Fruit fly (Drosophila melanogaster) whole organism, embryonic: ENCODE data around the gene CG5639.

ENCODE experiments used
- ATbp ChIP-seq: fragments of 200-800 bp; sonication (Bioruptor generic); optimal IDR thresholded peaks from 2 replicates; lab custom pipeline; 2017; ENCODE audit warnings: missing biosample characterization, mild to moderate bottlenecking, missing genetic modification characterization, missing genetic modification reagents
- Aef1 ChIP-seq: fragments of 200-800 bp; sonication (Bioruptor generic); IDR thresholded peaks from 3 replicates; pipeline ENCODE4 v1.3.6; 2022; ENCODE audit warnings: missing biosample characterization, missing genetic modification characterization
- Bdp1 ChIP-seq: fragments of 200-800 bp; sonication (Bioruptor generic); optimal IDR thresholded peaks from 3 replicates; lab custom pipeline; 2016; ENCODE audit warnings: missing biosample characterization, missing genetic modification characterization
- CG10209 ChIP-seq: fragments of 200-800 bp; sonication (Bioruptor generic); optimal IDR thresholded peaks from 3 replicates; lab custom pipeline; 2017; ENCODE audit warnings: missing biosample characterization, mild to moderate bottlenecking, missing genetic modification characterization, missing genetic modification reagents
- CG10366 ChIP-seq: fragments of 200-800 bp; sonication (Bioruptor generic); IDR thresholded peaks from 2 replicates; pipeline ENCODE4 v1.3.6; 2022; ENCODE audit warnings: missing biosample characterization, missing genetic modification characterization
- CG11247 ChIP-seq: fragments of 200-800 bp; sonication (Bioruptor generic); IDR thresholded peaks from 2 replicates; pipeline ENCODE4 v1.3.6; 2022; ENCODE audit warnings: missing biosample characterization, missing genetic modification characterization
- CG13894 ChIP-seq: fragments of 200-800 bp; sonication (Bioruptor generic); optimal IDR thresholded peaks from 3 replicates; lab custom pipeline; 2018; ENCODE audit warnings: missing biosample characterization, mild to moderate bottlenecking, missing genetic modification characterization, moderate library complexity
- CG15514 ChIP-seq: fragments of 200-800 bp; sonication (Bioruptor generic); optimal IDR thresholded peaks from 3 replicates; lab custom pipeline; 2017; ENCODE audit warnings: missing biosample characterization, missing genetic modification characterization, mild to moderate bottlenecking, moderate library complexity, missing genetic modification reagents
- CG1602 ChIP-seq: fragments of 200-800 bp; sonication (Bioruptor generic); optimal IDR thresholded peaks from 3 replicates; lab custom pipeline; 2016; ENCODE audit warnings: missing biosample characterization, missing genetic modification characterization
- CG16813 ChIP-seq: fragments of 200-800 bp; sonication (Bioruptor generic); IDR thresholded peaks from 3 replicates; pipeline ENCODE4 v1.3.6; 2022; ENCODE audit warnings: missing biosample characterization, missing genetic modification characterization; ENCODE audit not compliant: partially characterized antibody
- CG17612 ChIP-seq: fragments of 200-800 bp; sonication (Bioruptor generic); IDR thresholded peaks from 2 replicates; pipeline ENCODE4 v1.3.6; 2022; ENCODE audit warnings: missing biosample characterization, missing genetic modification characterization
- CG1832 ChIP-seq: fragments of 200-800 bp; sonication (Bioruptor generic); optimal IDR thresholded peaks from 2 replicates; lab custom pipeline; 2017; ENCODE audit warnings: missing biosample characterization, mild to moderate bottlenecking, missing genetic modification characterization, inconsistent platforms
- CG18764 ChIP-seq: fragments of 200-800 bp; sonication (Bioruptor generic); optimal IDR thresholded peaks from 3 replicates; lab custom pipeline; 2016; ENCODE audit warnings: missing biosample characterization, missing genetic modification characterization
- CG3163 ChIP-seq: fragments of 200-800 bp; sonication (Bioruptor generic); optimal IDR thresholded peaks from 3 replicates; lab custom pipeline; 2016; ENCODE audit warnings: missing biosample characterization, missing genetic modification characterization
- CG32772 ChIP-seq: fragments of 200-800 bp; sonication (Bioruptor generic); IDR thresholded peaks from 2 replicates; pipeline ENCODE4 v1.3.6; 2022; ENCODE audit warnings: missing biosample characterization, missing genetic modification characterization
- CG6689 ChIP-seq: fragments of 200-800 bp; sonication (Bioruptor generic); IDR thresholded peaks from 2 replicates; pipeline ENCODE4 v1.3.6; 2022; ENCODE audit warnings: missing biosample characterization, missing genetic modification characterization
- CG7372 ChIP-seq: fragments of 200-800 bp; sonication (Bioruptor generic); IDR thresholded peaks from 2 replicates; pipeline ENCODE4 v1.3.6; 2022; ENCODE audit warnings: missing biosample characterization, missing genetic modification characterization
- CG9437 ChIP-seq: fragments of 200-800 bp; sonication (Bioruptor generic); optimal IDR thresholded peaks from 2 replicates; lab custom pipeline; 2018; ENCODE audit warnings: missing biosample characterization, mild to moderate bottlenecking, missing genetic modification characterization
- CG9727 ChIP-seq: fragments of 200-800 bp; sonication (Bioruptor generic); optimal IDR thresholded peaks from 3 replicates; lab custom pipeline; 2017; ENCODE audit warnings: missing biosample characterization, mild to moderate bottlenecking, missing genetic modification characterization
- D19B ChIP-seq: fragments of 200-800 bp; sonication (Bioruptor generic); optimal IDR thresholded peaks from 2 replicates; lab custom pipeline; 2017; ENCODE audit warnings: missing biosample characterization, mild to moderate bottlenecking, missing genetic modification characterization
- Drgx ChIP-seq: fragments of 200-800 bp; sonication (Bioruptor generic); IDR thresholded peaks from 2 replicates; pipeline ENCODE4 v1.3.6; 2022; ENCODE audit warnings: missing biosample characterization, missing genetic modification characterization
- E2f1 ChIP-seq: fragments of 200-800 bp; sonication (Bioruptor generic); IDR thresholded peaks from 2 replicates; pipeline ENCODE4 v1.3.6; 2022; ENCODE audit warnings: missing biosample characterization, missing genetic modification characterization
- Eip74EF ChIP-seq, 2 experiments: fragments of 200-800 bp in 1 of 2; fragments of >200 bp in 1 of 2; sonication (Bioruptor generic) in 1 of 2; optimal IDR thresholded peaks; 2 replicates each; lab custom pipeline; 2017 to 2019; ENCODE audit warnings: missing biosample characterization in 2 of 2, missing genetic modification characterization in 2 of 2, mild to moderate bottlenecking in 1 of 2, moderate library complexity in 1 of 2
- Fer1 ChIP-seq: fragments of 200-800 bp; sonication (Bioruptor generic); optimal IDR thresholded peaks from 2 replicates; lab custom pipeline; 2017; ENCODE audit warnings: missing biosample characterization, mild to moderate bottlenecking, missing genetic modification characterization
- Mad ChIP-seq: fragments of 200-800 bp; sonication (Bioruptor generic); optimal IDR thresholded peaks from 2 replicates; lab custom pipeline; 2016; ENCODE audit warnings: missing biosample characterization, missing genetic modification characterization
- Meics ChIP-seq: fragments of 200-800 bp; sonication (Bioruptor generic); optimal IDR thresholded peaks from 2 replicates; lab custom pipeline; 2017; ENCODE audit warnings: missing biosample characterization, mild to moderate bottlenecking, missing genetic modification characterization
- NC2α ChIP-seq: fragments of 200-800 bp; sonication (Bioruptor generic); optimal IDR thresholded peaks from 2 replicates; lab custom pipeline; 2016; ENCODE audit warnings: missing biosample characterization, missing genetic modification characterization
- Nf-YA ChIP-seq: fragments of 200-800 bp; sonication (Bioruptor generic); IDR thresholded peaks from 2 replicates; pipeline ENCODE4 v1.3.6; 2022; ENCODE audit warnings: missing biosample characterization, missing genetic modification characterization
- Optix ChIP-seq: fragments of 200-800 bp; sonication (Bioruptor generic); IDR thresholded peaks from 3 replicates; pipeline ENCODE4 v1.3.6; 2022; ENCODE audit warnings: missing biosample characterization, missing genetic modification characterization
- Scr ChIP-seq: fragments of 200-800 bp; sonication (Bioruptor generic); IDR thresholded peaks from 2 replicates; pipeline ENCODE4 v1.3.6; 2022; ENCODE audit warnings: missing biosample characterization, missing genetic modification characterization; ENCODE audit not compliant: partially characterized antibody
- Spps ChIP-seq: fragments of 200-800 bp; sonication (Bioruptor generic); optimal IDR thresholded peaks from 2 replicates; lab custom pipeline; 2018; ENCODE audit warnings: missing biosample characterization, mild to moderate bottlenecking, missing genetic modification characterization
- Sry-δ ChIP-seq: fragments of 200-800 bp; sonication (Bioruptor generic); optimal IDR thresholded peaks from 2 replicates; lab custom pipeline; 2016; ENCODE audit warnings: missing biosample characterization, missing genetic modification characterization
- Stat92E ChIP-seq, 3 experiments: fragments of >200 bp in 2 of 3; fragments of 200-800 bp in 1 of 3; sonication (Bioruptor generic) in 1 of 3; optimal IDR thresholded peaks; 2 replicates each; lab custom pipeline; 2017 to 2019; ENCODE audit warnings: missing biosample characterization in 3 of 3, missing genetic modification characterization in 3 of 3, mild to moderate bottlenecking in 1 of 3, moderate library complexity in 1 of 3
- Vsx1 ChIP-seq: fragments of 200-800 bp; sonication (Bioruptor generic); optimal IDR thresholded peaks from 2 replicates; lab custom pipeline; 2017; ENCODE audit warnings: missing biosample characterization, mild to moderate bottlenecking, missing genetic modification characterization, missing genetic modification reagents
- Xrp1 ChIP-seq: fragments of 200-800 bp; sonication (Bioruptor generic); IDR thresholded peaks from 2 replicates; pipeline ENCODE4 v1.3.6; 2022; ENCODE audit warnings: missing biosample characterization, missing genetic modification characterization
- btn ChIP-seq: fragments of 200-800 bp; sonication (Bioruptor generic); optimal IDR thresholded peaks from 2 replicates; lab custom pipeline; 2016; ENCODE audit warnings: missing biosample characterization, missing genetic modification characterization
- cad ChIP-seq: fragments of >200 bp; optimal IDR thresholded peaks from 2 replicates; lab custom pipeline; 2017; ENCODE audit warnings: missing biosample characterization, missing genetic modification characterization
- da ChIP-seq: fragments of 200-800 bp; sonication (Bioruptor generic); optimal IDR thresholded peaks from 2 replicates; lab custom pipeline; 2016; ENCODE audit warnings: missing biosample characterization, missing genetic modification characterization
- disco-r ChIP-seq: fragments of 200-800 bp; sonication (Bioruptor generic); optimal IDR thresholded peaks from 2 replicates; lab custom pipeline; 2016; ENCODE audit warnings: missing biosample characterization, missing genetic modification characterization
- en ChIP-seq: fragments of 200-800 bp; sonication (Bioruptor generic); optimal IDR thresholded peaks from 2 replicates; lab custom pipeline; 2016; ENCODE audit warnings: missing biosample characterization, missing genetic modification characterization
- fu2 ChIP-seq: fragments of 200-800 bp; sonication (Bioruptor generic); optimal IDR thresholded peaks from 2 replicates; lab custom pipeline; 2016; ENCODE audit warnings: missing biosample characterization, missing genetic modification characterization
- gsb ChIP-seq: fragments of 200-800 bp; sonication (Bioruptor generic); IDR thresholded peaks from 2 replicates; pipeline ENCODE4 v1.3.6; 2022; ENCODE audit warnings: missing biosample characterization, missing genetic modification characterization
- gt ChIP-seq: fragments of 200-800 bp; sonication (Bioruptor generic); IDR thresholded peaks from 2 replicates; pipeline ENCODE4 v1.3.6; 2022; ENCODE audit warnings: missing biosample characterization, missing genetic modification characterization
- h ChIP-seq: fragments of >200 bp; optimal IDR thresholded peaks from 2 replicates; lab custom pipeline; 2017
- ham ChIP-seq: fragments of 200-800 bp; sonication (Bioruptor generic); IDR thresholded peaks from 2 replicates; pipeline ENCODE4 v1.3.6; 2022; ENCODE audit warnings: missing biosample characterization, missing genetic modification characterization
- hb ChIP-seq: fragments of 200-800 bp; sonication (Bioruptor generic); IDR thresholded peaks from 3 replicates; pipeline ENCODE4 v1.3.6; 2022; ENCODE audit warnings: missing biosample characterization, missing genetic modification characterization; ENCODE audit not compliant: partially characterized antibody
- lilli ChIP-seq: fragments of 200-800 bp; sonication (Bioruptor generic); optimal IDR thresholded peaks from 3 replicates; lab custom pipeline; 2016; ENCODE audit warnings: missing biosample characterization, missing genetic modification characterization
- onecut ChIP-seq: fragments of 200-800 bp; sonication (Bioruptor generic); IDR thresholded peaks from 2 replicates; pipeline ENCODE4 v1.3.6; 2022; ENCODE audit warnings: missing biosample characterization, missing genetic modification characterization
- run ChIP-seq: fragments of 200-800 bp; sonication (Bioruptor generic); optimal IDR thresholded peaks from 3 replicates; lab custom pipeline; 2018; ENCODE audit warnings: missing biosample characterization, mild to moderate bottlenecking, missing genetic modification characterization
- slbo ChIP-seq: fragments of 200-800 bp; sonication (Bioruptor generic); IDR thresholded peaks from 2 replicates; pipeline ENCODE4 v1.3.6; 2022; ENCODE audit warnings: missing biosample characterization, missing genetic modification characterization
- trh ChIP-seq: fragments of 200-800 bp; sonication (Bioruptor generic); optimal IDR thresholded peaks from 2 replicates; lab custom pipeline; 2016; ENCODE audit warnings: missing biosample characterization, missing genetic modification characterization
- zf30C ChIP-seq: fragments of 200-800 bp; sonication (Bioruptor generic); optimal IDR thresholded peaks from 3 replicates; lab custom pipeline; 2018; ENCODE audit warnings: missing biosample characterization, mild to moderate bottlenecking, missing genetic modification characterization

CG5639 gene

DNA sequence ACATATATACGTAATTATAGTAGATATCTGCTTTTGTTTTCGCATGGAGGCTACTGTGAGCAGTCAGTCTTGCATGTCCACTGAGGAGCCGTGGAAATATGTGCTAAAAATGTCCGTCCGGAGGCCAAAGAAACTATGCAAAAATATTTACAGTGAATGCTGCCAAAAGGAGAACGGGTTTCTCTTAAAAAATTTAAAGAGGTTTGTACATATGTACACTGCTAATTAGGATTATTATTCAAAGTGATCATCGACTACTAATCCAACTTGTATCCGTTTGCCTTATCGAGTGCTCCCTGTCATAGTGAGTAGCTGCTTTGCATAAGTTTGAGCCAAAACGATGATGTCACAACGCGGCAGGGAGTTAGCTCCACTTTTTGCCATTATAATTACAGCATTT is 39.0 kb downstream of the CG5639 start (continued):
- TF ChIP-seq CG15514 (GFP tag; lab: Kevin White, UChicago), result peak; percentile 54
- no peak for TF ChIP-seq trh
- TF ChIP-seq Aef1, result peak; percentile 41; the same call in 2 of the 3 replicates
- no peak for TF ChIP-seq Scr
- TF ChIP-seq Optix (GFP tag; lab: Robert Waterston, UW), result no peak
- no peak for TF ChIP-seq en (GFP tag; lab: Kevin White, UChicago)
- no peak for TF ChIP-seq onecut (GFP tag; lab: Robert Waterston, UW)
- no peak for TF ChIP-seq CG1832
- TF ChIP-seq CG13894 (tag; lab: Kevin White, UChicago), result no peak
- peak; percentile 54 for TF ChIP-seq CG10366 (GFP tag; lab: Robert Waterston, UW)
- no peak for TF ChIP-seq NC2α (GFP tag; lab: Kevin White, UChicago)
- TF ChIP-seq btn (GFP tag; lab: Kevin White, UChicago), result no peak
- TF ChIP-seq lilli, result peak; percentile 65
- TF ChIP-seq E2f1, result peak; percentile 31; the same call in 1 of the 2 replicates
- no peak for TF ChIP-seq Stat92E (GFP tag; optimal IDR thresholded peaks at IDR 0.05; lab: Kevin White, UChicago)
- peak; percentile 38 for TF ChIP-seq fu2
- TF ChIP-seq hb (GFP tag; lab: Robert Waterston, UW), result no peak
- no peak; the same call in 1 of the 2 replicates for TF ChIP-seq CG7372 (GFP tag; lab: Robert Waterston, UW)
- no peak for TF ChIP-seq Eip74EF (GFP tag; optimal IDR thresholded peaks at IDR 0.05; lab: Kevin White, UChicago)
- TF ChIP-seq gt (GFP tag; lab: Robert Waterston, UW), result no peak
- no peak for TF ChIP-seq CG17612 (GFP tag; lab: Robert Waterston, UW)
- peak; percentile 45; the same call in 1 of the 2 replicates for TF ChIP-seq CG11247
- no peak for TF ChIP-seq CG3163 (GFP tag; lab: Kevin White, UChicago)
- TF ChIP-seq slbo (GFP tag; lab: Robert Waterston, UW), result peak; percentile 81
- no peak; the same call in 1 of the 2 replicates for TF ChIP-seq CG6689 (GFP tag; lab: Robert Waterston, UW)
- TF ChIP-seq ham (GFP tag; lab: Robert Waterston, UW), result no peak
- no peak for TF ChIP-seq CG10209 (GFP tag; lab: Kevin White, UChicago)
- TF ChIP-seq CG16813 (GFP tag; lab: Robert Waterston, UW), result no peak
- TF ChIP-seq run, result no peak
- no peak for TF ChIP-seq gsb (GFP tag; lab: Robert Waterston, UW)
- TF ChIP-seq Xrp1, result 0 out of 2 replicates have a peak, but pooled peaks have one; percentile 18
- TF ChIP-seq CG18764 (GFP tag; lab: Kevin White, UChicago), result no peak
- peak; percentile 81 for TF ChIP-seq Drgx (GFP tag; lab: Robert Waterston, UW)
- TF ChIP-seq Nf-YA, result no peak
- TF ChIP-seq Fer1, result peak; percentile 39
- TF ChIP-seq CG9437 (GFP tag; lab: Kevin White, UChicago), result peak; percentile 10
- no peak for TF ChIP-seq Mad (GFP tag; lab: Kevin White, UChicago)
- TF ChIP-seq ATbp, result no peak
- no peak for TF ChIP-seq cad (GFP tag; lab: Kevin White, UChicago)
- no peak for TF ChIP-seq Bdp1
- TF ChIP-seq disco-r (GFP tag; lab: Kevin White, UChicago), result no peak
- peak; percentile 9 for TF ChIP-seq Sry-δ (GFP tag; lab: Kevin White, UChicago)
- TF ChIP-seq D19B (GFP tag; lab: Kevin White, UChicago), result no peak
- TF ChIP-seq CG9727 (GFP tag; lab: Kevin White, UChicago), result peak; percentile 8
- peak; percentile 46 for TF ChIP-seq Meics
- no peak for TF ChIP-seq Spps (tag; lab: Kevin White, UChicago)
- no peak for TF ChIP-seq zf30C (GFP tag; lab: Kevin White, UChicago)
- no peak for TF ChIP-seq Vsx1
- no peak for TF ChIP-seq CG1602 (GFP tag; lab: Kevin White, UChicago)
- peak; percentile 36; the same call in 1 of the 2 replicates for TF ChIP-seq CG32772
- no peak for TF ChIP-seq h (lab: Kevin White, UChicago)
- no peak for TF ChIP-seq da (GFP tag; lab: Kevin White, UChicago)
